Fruit fly (Drosophila melanogaster) whole organism, embryonic: ENCODE data around the gene CG1632.

Source experiments
- CG11504 ChIP-seq: fragments of 200-800 bp; sonication (Bioruptor generic); optimal IDR thresholded peaks from 3 replicates; lab custom pipeline; 2019; ENCODE audit warnings: missing biosample characterization, mild to moderate bottlenecking, missing genetic modification characterization, moderate library complexity
- CG11696 ChIP-seq: fragments of 200-800 bp; sonication (Bioruptor generic); IDR thresholded peaks from 2 replicates; pipeline ENCODE4 v1.3.6; 2022; ENCODE audit warnings: missing biosample characterization, missing genetic modification characterization
- CG13287 ChIP-seq: fragments of 200-800 bp; sonication (Bioruptor generic); IDR thresholded peaks from 2 replicates; pipeline ENCODE4 v1.3.6; 2022; ENCODE audit warnings: missing biosample characterization, missing genetic modification characterization; ENCODE audit not compliant: partially characterized antibody
- CG13624 ChIP-seq: fragments of 200-800 bp; sonication (Bioruptor generic); optimal IDR thresholded peaks from 2 replicates; lab custom pipeline; 2016; ENCODE audit warnings: missing biosample characterization, missing genetic modification characterization
- CG14710 ChIP-seq: fragments of 200-800 bp; sonication (Bioruptor generic); optimal IDR thresholded peaks from 3 replicates; lab custom pipeline; 2019; ENCODE audit warnings: missing biosample characterization, mild to moderate bottlenecking, missing genetic modification characterization, moderate library complexity
- CG15601 ChIP-seq: fragments of 200-800 bp; sonication (Bioruptor generic); optimal IDR thresholded peaks from 3 replicates; lab custom pipeline; 2019; ENCODE audit warnings: missing biosample characterization, mild to moderate bottlenecking, missing genetic modification characterization, moderate library complexity
- CG17328 ChIP-seq: fragments of 200-800 bp; sonication (Bioruptor generic); IDR thresholded peaks from 2 replicates; pipeline ENCODE4 v1.3.6; 2022; ENCODE audit warnings: missing biosample characterization, missing genetic modification characterization
- CG17385 ChIP-seq: fragments of 200-800 bp; sonication (Bioruptor generic); optimal IDR thresholded peaks from 3 replicates; lab custom pipeline; 2018; ENCODE audit warnings: missing biosample characterization, mild to moderate bottlenecking, missing genetic modification characterization
- CG18619 ChIP-seq: fragments of 200-800 bp; sonication (Bioruptor generic); optimal IDR thresholded peaks from 3 replicates; lab custom pipeline; 2017; ENCODE audit warnings: missing biosample characterization, mild to moderate bottlenecking, missing genetic modification characterization
- CG3163 ChIP-seq: fragments of 200-800 bp; sonication (Bioruptor generic); optimal IDR thresholded peaks from 3 replicates; lab custom pipeline; 2016; ENCODE audit warnings: missing biosample characterization, missing genetic modification characterization
- CG3281 ChIP-seq: fragments of 200-800 bp; sonication (Bioruptor generic); optimal IDR thresholded peaks from 3 replicates; lab custom pipeline; 2017; ENCODE audit warnings: missing biosample characterization, mild to moderate bottlenecking, missing genetic modification characterization
- CG34224 ChIP-seq: fragments of 200-800 bp; sonication (Bioruptor generic); IDR thresholded peaks from 3 replicates; pipeline ENCODE4 v1.3.6; 2022; ENCODE audit warnings: missing biosample characterization, missing genetic modification characterization; ENCODE audit not compliant: partially characterized antibody
- CG4282 ChIP-seq: fragments of 200-800 bp; sonication (Bioruptor generic); optimal IDR thresholded peaks from 2 replicates; lab custom pipeline; 2016; ENCODE audit warnings: missing biosample characterization, missing genetic modification characterization
- CG7786 ChIP-seq: fragments of 200-800 bp; sonication (Bioruptor generic); optimal IDR thresholded peaks from 2 replicates; lab custom pipeline; 2016; ENCODE audit warnings: missing biosample characterization, missing genetic modification characterization
- CG9215 ChIP-seq: fragments of 200-800 bp; sonication (Bioruptor generic); IDR thresholded peaks from 2 replicates; pipeline ENCODE4 v1.3.6; 2022; ENCODE audit warnings: missing biosample characterization, missing genetic modification characterization
- CG9817 ChIP-seq: fragments of 200-800 bp; sonication (Bioruptor generic); optimal IDR thresholded peaks from 2 replicates; lab custom pipeline; 2018; ENCODE audit warnings: missing biosample characterization, mild to moderate bottlenecking, missing genetic modification characterization, moderate library complexity
- CHES-1-like ChIP-seq: fragments of 200-800 bp; sonication (Bioruptor generic); optimal IDR thresholded peaks from 2 replicates; lab custom pipeline; 2016; ENCODE audit warnings: missing biosample characterization, missing genetic modification characterization
- Eip74EF ChIP-seq, 2 experiments: fragments of 200-800 bp in 1 of 2; fragments of >200 bp in 1 of 2; sonication (Bioruptor generic) in 1 of 2; optimal IDR thresholded peaks; 2 replicates each; lab custom pipeline; 2017 to 2019; ENCODE audit warnings: missing biosample characterization in 2 of 2, missing genetic modification characterization in 2 of 2, mild to moderate bottlenecking in 1 of 2, moderate library complexity in 1 of 2
- HLHmδ ChIP-seq: fragments of 200-800 bp; sonication (Bioruptor generic); optimal IDR thresholded peaks from 2 replicates; lab custom pipeline; 2018; ENCODE audit warnings: missing biosample characterization, mild to moderate bottlenecking, missing genetic modification characterization, moderate library complexity
- Hr51 ChIP-seq, 2 experiments: fragments of 200-800 bp; sonication (Bioruptor generic); optimal IDR thresholded peaks; 2 replicates in 1 of 2; 3 replicates in 1 of 2; lab custom pipeline; 2016 to 2018; ENCODE audit warnings: missing biosample characterization in 2 of 2, missing genetic modification characterization in 2 of 2, mild to moderate bottlenecking in 1 of 2, moderate library complexity in 1 of 2
- Med ChIP-seq: fragments of 200-800 bp; sonication (Bioruptor generic); peaks from one replicate; lab custom pipeline; 2016; ENCODE audit warnings: missing biosample characterization, missing genetic modification characterization, mild to moderate bottlenecking, inconsistent platforms, moderate library complexity
- Meics ChIP-seq: fragments of 200-800 bp; sonication (Bioruptor generic); optimal IDR thresholded peaks from 2 replicates; lab custom pipeline; 2017; ENCODE audit warnings: missing biosample characterization, mild to moderate bottlenecking, missing genetic modification characterization
- Mrtf ChIP-seq: fragments of 200-800 bp; sonication (Bioruptor generic); IDR thresholded peaks from 3 replicates; pipeline ENCODE4 v1.3.6; 2022; ENCODE audit warnings: missing biosample characterization, missing genetic modification characterization
- Myb ChIP-seq: fragments of 200-800 bp; sonication (Bioruptor generic); optimal IDR thresholded peaks from 2 replicates; lab custom pipeline; 2016; ENCODE audit warnings: missing biosample characterization, missing genetic modification characterization
- Oaz ChIP-seq: fragments of 200-800 bp; sonication (Bioruptor generic); IDR thresholded peaks from 2 replicates; pipeline ENCODE4 v1.3.6; 2022; ENCODE audit warnings: missing biosample characterization, missing genetic modification characterization
- Oli ChIP-seq: fragments of 200-800 bp; sonication (Bioruptor generic); optimal IDR thresholded peaks from 2 replicates; lab custom pipeline; 2018; ENCODE audit warnings: missing biosample characterization, mild to moderate bottlenecking, missing genetic modification characterization, moderate library complexity
- Ravus ChIP-seq: fragments of 200-800 bp; sonication (Bioruptor generic); IDR thresholded peaks from 2 replicates; pipeline ENCODE4 v1.3.6; 2022; ENCODE audit warnings: missing biosample characterization, missing genetic modification characterization
- al ChIP-seq: fragments of 200-800 bp; sonication (Bioruptor generic); IDR thresholded peaks from 2 replicates; pipeline ENCODE4 v1.3.6; 2022; ENCODE audit warnings: missing biosample characterization, missing genetic modification characterization
- br ChIP-seq: fragments of >200 bp; optimal IDR thresholded peaks from 2 replicates; lab custom pipeline; 2017
- ci ChIP-seq: fragments of 200-800 bp; sonication (Bioruptor generic); IDR thresholded peaks from 3 replicates; pipeline ENCODE4 v1.3.6; 2022; ENCODE audit warnings: missing biosample characterization, missing genetic modification characterization
- fu2 ChIP-seq: fragments of 200-800 bp; sonication (Bioruptor generic); optimal IDR thresholded peaks from 2 replicates; lab custom pipeline; 2016; ENCODE audit warnings: missing biosample characterization, missing genetic modification characterization
- gem ChIP-seq: fragments of 200-800 bp; sonication (Bioruptor generic); optimal IDR thresholded peaks from 2 replicates; lab custom pipeline; 2019; ENCODE audit warnings: missing biosample characterization, mild to moderate bottlenecking, missing genetic modification characterization, moderate library complexity
- hbn ChIP-seq: fragments of 200-800 bp; sonication (Bioruptor generic); IDR thresholded peaks from 2 replicates; pipeline ENCODE4 v1.3.6; 2022; ENCODE audit warnings: missing biosample characterization, missing genetic modification characterization; ENCODE audit not compliant: partially characterized antibody
- ind ChIP-seq: fragments of 200-800 bp; sonication (Bioruptor generic); optimal IDR thresholded peaks from 3 replicates; lab custom pipeline; 2016; ENCODE audit warnings: missing biosample characterization, missing genetic modification characterization
- insv ChIP-seq, 2 experiments: fragments of 200-800 bp; sonication (Bioruptor generic); optimal IDR thresholded peaks; 3 replicates each; lab custom pipeline; 2016 to 2018; ENCODE audit warnings: missing biosample characterization in 2 of 2, missing genetic modification characterization in 2 of 2
- kah ChIP-seq: fragments of 200-800 bp; sonication (Bioruptor generic); optimal IDR thresholded peaks from 2 replicates; lab custom pipeline; 2018; ENCODE audit warnings: missing biosample characterization, mild to moderate bottlenecking, missing genetic modification characterization
- kay ChIP-seq: fragments of 200-800 bp; sonication (Bioruptor generic); optimal IDR thresholded peaks from 2 replicates; lab custom pipeline; 2016; ENCODE audit warnings: missing biosample characterization, missing genetic modification characterization
- lab ChIP-seq: fragments of 200-800 bp; sonication (Bioruptor generic); optimal IDR thresholded peaks from 3 replicates; lab custom pipeline; 2017; ENCODE audit warnings: missing biosample characterization, missing genetic modification characterization, mild to moderate bottlenecking, moderate library complexity, missing genetic modification reagents
- mam ChIP-seq: fragments of 200-800 bp; sonication (Bioruptor generic); optimal IDR thresholded peaks from 3 replicates; lab custom pipeline; 2016; ENCODE audit warnings: missing biosample characterization, missing genetic modification characterization
- odd ChIP-seq: fragments of 200-800 bp; sonication (Bioruptor generic); optimal IDR thresholded peaks from 2 replicates; lab custom pipeline; 2017; ENCODE audit warnings: missing biosample characterization, mild to moderate bottlenecking, missing genetic modification characterization
- sens-2 ChIP-seq: fragments of 200-800 bp; sonication (Bioruptor generic); IDR thresholded peaks from 2 replicates; pipeline ENCODE4 v1.3.6; 2022; ENCODE audit warnings: missing biosample characterization, missing genetic modification characterization
- sim ChIP-seq: fragments of 200-800 bp; sonication (Bioruptor generic); IDR thresholded peaks from 2 replicates; pipeline ENCODE4 v1.3.6; 2022; ENCODE audit warnings: missing biosample characterization, missing genetic modification characterization
- sob ChIP-seq: fragments of 200-800 bp; sonication (Bioruptor generic); IDR thresholded peaks from 2 replicates; pipeline ENCODE4 v1.3.6; 2022; ENCODE audit warnings: missing biosample characterization, missing genetic modification characterization
- tin ChIP-seq: fragments of 200-800 bp; sonication (Bioruptor generic); optimal IDR thresholded peaks from 3 replicates; lab custom pipeline; 2016; ENCODE audit warnings: missing biosample characterization, missing genetic modification characterization
- tna ChIP-seq: fragments of 200-800 bp; sonication (Bioruptor generic); IDR thresholded peaks from 2 replicates; pipeline ENCODE4 v1.3.6; 2022; ENCODE audit warnings: missing biosample characterization, missing genetic modification characterization; ENCODE audit not compliant: partially characterized antibody
- tup ChIP-seq: fragments of 200-800 bp; sonication (Bioruptor generic); optimal IDR thresholded peaks from 2 replicates; lab custom pipeline; 2016; ENCODE audit warnings: missing biosample characterization, mild to moderate bottlenecking, missing genetic modification characterization, moderate library complexity
- twi ChIP-seq: fragments of 200-800 bp; optimal IDR thresholded peaks from 2 replicates; lab custom pipeline; 2019; ENCODE audit warnings: missing biosample characterization, mild to moderate bottlenecking, missing genetic modification characterization, moderate library complexity
- vfl ChIP-seq: fragments of 200-800 bp; sonication (Bioruptor generic); optimal IDR thresholded peaks from 2 replicates; lab custom pipeline; 2016; ENCODE audit warnings: missing biosample characterization, missing genetic modification characterization
- wdn ChIP-seq: fragments of 200-800 bp; sonication (Bioruptor generic); IDR thresholded peaks from 2 replicates; pipeline ENCODE4 v1.3.6; 2022; ENCODE audit warnings: missing biosample characterization, missing genetic modification characterization
- zen ChIP-seq: fragments of 200-800 bp; sonication (Bioruptor generic); optimal IDR thresholded peaks from 3 replicates; lab custom pipeline; 2018; ENCODE audit warnings: missing biosample characterization, mild to moderate bottlenecking, missing genetic modification characterization, moderate library complexity

CG1632 gene

dm6 chrX:8273799-8274484, 21.5 kb downstream of the CG1632 start, which contains the start of gene CG15343 (continued):
- TF ChIP-seq CG9817, result no peak
- TF ChIP-seq CG14710, result no peak
- peak; percentile 49; the same call in 1 of the 2 replicates for TF ChIP-seq sob
- no peak for TF ChIP-seq CG3163
- peak; percentile 46 for TF ChIP-seq ind (GFP tag; lab: Kevin White, UChicago)
- peak; percentile 57 for TF ChIP-seq mam (GFP tag; lab: Kevin White, UChicago)
- no peak for TF ChIP-seq CG15601
- TF ChIP-seq tin (GFP tag; lab: Kevin White, UChicago), result peak; percentile 19
- no peak for TF ChIP-seq CG34224
- TF ChIP-seq sim (GFP tag; lab: Robert Waterston, UW), result no peak
- TF ChIP-seq CHES-1-like (GFP tag; lab: Kevin White, UChicago), result no peak
- TF ChIP-seq CG4282 (GFP tag; lab: Kevin White, UChicago), result no peak
- TF ChIP-seq Meics, result peak; percentile 36
- TF ChIP-seq Eip74EF (GFP tag; optimal IDR thresholded peaks at IDR 0.05; lab: Kevin White, UChicago), result no peak
- TF ChIP-seq CG3281, result no peak
- TF ChIP-seq kay, result no peak
- TF ChIP-seq HLHmδ (GFP tag; lab: Kevin White, UChicago), result no peak
- TF ChIP-seq al (GFP tag; lab: Robert Waterston, UW), result peak; percentile 34; the same call in 1 of the 2 replicates
- no peak for TF ChIP-seq br (lab: Kevin White, UChicago)
- TF ChIP-seq CG7786 (GFP tag; lab: Kevin White, UChicago), result no peak
- TF ChIP-seq CG11504 (tag; lab: Kevin White, UChicago), result peak; percentile 45
- no peak for TF ChIP-seq sens-2
- TF ChIP-seq Hr51 (GFP tag; optimal IDR thresholded peaks at IDR 0.05; lab: Kevin White, UChicago), result peak in 1 of 2 experiments; percentile 18
- 0 out of 2 replicates have a peak, but pooled peaks have one; percentile 32 for TF ChIP-seq wdn (GFP tag; lab: Robert Waterston, UW)
- TF ChIP-seq Ravus, result no peak
- no peak for TF ChIP-seq ci (GFP tag; lab: Robert Waterston, UW)
- peak; percentile 47 for TF ChIP-seq gem (tag; lab: Kevin White, UChicago)
- TF ChIP-seq insv (GFP tag; optimal IDR thresholded peaks at IDR 0.05; lab: Kevin White, UChicago), result no peak
- no peak for TF ChIP-seq Mrtf (GFP tag; lab: Robert Waterston, UW)
- TF ChIP-seq odd (GFP tag; lab: Kevin White, UChicago), result no peak
- no peak for TF ChIP-seq vfl (GFP tag; lab: Kevin White, UChicago)
- peak; percentile 87 for TF ChIP-seq Med (GFP tag; lab: Kevin White, UChicago)
- no peak for TF ChIP-seq tna
- TF ChIP-seq fu2 (GFP tag; lab: Kevin White, UChicago), result no peak
- TF ChIP-seq kah (GFP tag; lab: Kevin White, UChicago), result no peak
- TF ChIP-seq CG17328 (GFP tag; lab: Robert Waterston, UW), result no peak
- TF ChIP-seq Oaz (GFP tag; lab: Robert Waterston, UW), result no peak
- TF ChIP-seq CG17385 (GFP tag; lab: Kevin White, UChicago), result no peak
- no peak for TF ChIP-seq Oli (tag; lab: Kevin White, UChicago)
- no peak for TF ChIP-seq CG11696 (GFP tag; lab: Robert Waterston, UW)
- TF ChIP-seq Myb (GFP tag; lab: Kevin White, UChicago), result no peak
- TF ChIP-seq CG13624, result peak; percentile 15
- peak; percentile 32 for TF ChIP-seq CG18619 (GFP tag; lab: Kevin White, UChicago)
- TF ChIP-seq hbn, result no peak
- no peak for TF ChIP-seq zen (tag; lab: Kevin White, UChicago)
- peak; percentile 34; the same call in 1 of the 2 replicates for TF ChIP-seq CG9215 (GFP tag; lab: Robert Waterston, UW)
- TF ChIP-seq twi (tag; lab: Kevin White, UChicago), result no peak
- no peak for TF ChIP-seq CG13287 (GFP tag; lab: Robert Waterston, UW)
- no peak for TF ChIP-seq tup
- TF ChIP-seq lab (GFP tag; lab: Kevin White, UChicago), result peak; percentile 32
